Fruit fly (Drosophila melanogaster): ENCODE results near the gene CG3823.

Gene CG3823

DNA sequence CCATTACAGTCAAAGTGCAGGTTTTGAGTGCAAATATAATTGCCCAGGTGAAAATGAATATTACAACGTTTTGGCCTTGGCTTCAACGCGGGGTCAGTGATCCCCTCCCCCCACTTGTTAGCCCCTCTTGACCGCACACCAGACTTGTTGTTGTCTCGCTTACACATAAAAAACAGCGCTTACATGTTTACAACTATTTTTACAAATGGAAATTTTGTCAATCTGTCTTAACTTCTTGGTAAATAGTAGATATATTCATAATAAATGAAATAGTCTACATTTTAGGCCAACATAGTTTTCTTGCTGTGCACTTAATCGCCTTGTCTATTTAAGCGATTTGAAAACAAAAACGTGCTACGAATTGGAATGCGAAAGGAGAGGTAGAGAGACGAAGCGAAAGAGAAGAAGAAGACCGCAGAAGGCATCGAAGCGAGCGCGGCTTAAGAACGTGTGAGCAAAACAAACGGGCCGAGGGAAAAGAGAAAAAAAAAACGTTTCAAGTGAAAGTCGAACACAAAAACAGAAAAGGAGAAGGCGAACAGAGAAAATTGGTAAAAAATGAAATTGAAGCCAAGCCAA, 36.3 kb downstream of the CG3823 start (continued):
- TF ChIP-seq CG14667 (GFP tag; IDR thresholded peaks at IDR 0.05) (peak; percentile 47; the same call in 1 of the 2 replicates), ken (GFP tag; IDR thresholded peaks at IDR 0.05) (0 out of 3 replicates have a peak, but pooled peaks have one; percentile 46), Mrtf (GFP tag; IDR thresholded peaks at IDR 0.05) (0 out of 3 replicates have a peak, but pooled peaks have one; percentile 6), sima (GFP tag; optimal IDR thresholded peaks at IDR 0.05) (no peak), CG17829 (tag; optimal IDR thresholded peaks at IDR 0.05) (peak; percentile 46), seq (GFP tag; IDR thresholded peaks at IDR 0.05) (0 out of 2 replicates have a peak, but pooled peaks have one; percentile 28), peb (GFP tag; IDR thresholded peaks at IDR 0.05) (0 out of 2 replicates have a peak, but pooled peaks have one; percentile 18), CG13424 (tag; optimal IDR thresholded peaks at IDR 0.05) (peak; percentile 65), Rfx (GFP tag; IDR thresholded peaks at IDR 0.05) (peak; percentile 70), CG10147 (GFP tag; optimal IDR thresholded peaks at IDR 0.05) (peak; percentile 16), CG9437 (GFP tag; optimal IDR thresholded peaks at IDR 0.05) (no peak), chn (GFP tag; optimal IDR thresholded peaks at IDR 0.05) (peak; percentile 22), MTF-1 (GFP tag; optimal IDR thresholded peaks at IDR 0.05; ENCODE audit: borderline replicate concordance) (no peak), fd3F (GFP tag; optimal IDR thresholded peaks at IDR 0.05) (peak; percentile 20), Drgx (GFP tag; IDR thresholded peaks at IDR 0.05) (peak; percentile 71), YL-1 (GFP tag; optimal IDR thresholded peaks at IDR 0.05) (no peak), gro (GFP tag; optimal IDR thresholded peaks at IDR 0.05) (peak; percentile 65), jumu (GFP tag; optimal IDR thresholded peaks at IDR 0.05) (no peak), slbo (GFP tag; IDR thresholded peaks at IDR 0.05) (peak; percentile 77), disco-r (GFP tag; optimal IDR thresholded peaks at IDR 0.05) (no peak), Optix (GFP tag; IDR thresholded peaks at IDR 0.05) (peak; percentile 35; the same call in 1 of the 3 replicates), CG11560 (tag; IDR thresholded peaks at IDR 0.05) (no peak), CG12299 (tag; optimal IDR thresholded peaks at IDR 0.05) (peak; percentile 23), sisA (GFP tag; IDR thresholded peaks at IDR 0.05) (peak; percentile 47), Sox102F (GFP tag; optimal IDR thresholded peaks at IDR 0.05) (peak; percentile 72), az2 (GFP tag; optimal IDR thresholded peaks at IDR 0.05) (peak; percentile 2), CG13296 (GFP tag; optimal IDR thresholded peaks at IDR 0.05) (peak; percentile 4), CG34224 (GFP tag; IDR thresholded peaks at IDR 0.05; ENCODE audit: partially characterized antibody) (no peak), gsb (GFP tag; IDR thresholded peaks at IDR 0.05) (no peak), CG42726 (GFP tag; IDR thresholded peaks at IDR 0.05; ENCODE audit: partially characterized antibody) (no peak), hkb (optimal IDR thresholded peaks at IDR 0.05) (no peak), hkb (GFP tag; IDR thresholded peaks at IDR 0.05) (peak; percentile 48; the same call in 1 of the 2 replicates), so (GFP tag; IDR thresholded peaks at IDR 0.05) (peak; percentile 64; the same call in 1 of the 3 replicates), Dek (tag; optimal IDR thresholded peaks at IDR 0.05) (peak; percentile 70), usp (GFP tag; optimal IDR thresholded peaks at IDR 0.05) (no peak), CG30403 (GFP tag; optimal IDR thresholded peaks at IDR 0.05) (peak; percentile 43), sqz (GFP tag; optimal IDR thresholded peaks at IDR 0.05) (no peak), ap (GFP tag; IDR thresholded peaks at IDR 0.05) (0 out of 2 replicates have a peak, but pooled peaks have one; percentile 29), Trl (optimal IDR thresholded peaks at IDR 0.05) (peak; percentile 20 to 21), Trl (GFP tag; optimal IDR thresholded peaks at IDR 0.05) (peak; percentile 11), ems (GFP tag; optimal IDR thresholded peaks at IDR 0.05) (peak; percentile 43), fd102C (GFP tag; optimal IDR thresholded peaks at IDR 0.05) (no peak), HLH3B (GFP tag; IDR thresholded peaks at IDR 0.05) (peak; percentile 60; the same call in 1 of the 2 replicates), CG6175 (GFP tag; IDR thresholded peaks at IDR 0.05) (peak; percentile 45; the same call in 1 of the 3 replicates), CG6765 (GFP tag; optimal IDR thresholded peaks at IDR 0.05) (no peak), org-1 (GFP tag; optimal IDR thresholded peaks at IDR 0.05) (peak; percentile 24), sens (GFP tag) (peak; percentile 85), CG33213 (GFP tag; optimal IDR thresholded peaks at IDR 0.05) (peak; percentile 21), CG3726 (GFP tag; IDR thresholded peaks at IDR 0.05) (0 out of 3 replicates have a peak, but pooled peaks have one; percentile 37), Ets65A (GFP tag) (peak; percentile 77), Elba2 (GFP tag; optimal IDR thresholded peaks at IDR 0.05) (no peak)

Measured in whole organism, embryonic.